Worm (Caenorhabditis elegans): ENCODE results near the gene C28D4.10.

Gene C28D4.10

DNA sequence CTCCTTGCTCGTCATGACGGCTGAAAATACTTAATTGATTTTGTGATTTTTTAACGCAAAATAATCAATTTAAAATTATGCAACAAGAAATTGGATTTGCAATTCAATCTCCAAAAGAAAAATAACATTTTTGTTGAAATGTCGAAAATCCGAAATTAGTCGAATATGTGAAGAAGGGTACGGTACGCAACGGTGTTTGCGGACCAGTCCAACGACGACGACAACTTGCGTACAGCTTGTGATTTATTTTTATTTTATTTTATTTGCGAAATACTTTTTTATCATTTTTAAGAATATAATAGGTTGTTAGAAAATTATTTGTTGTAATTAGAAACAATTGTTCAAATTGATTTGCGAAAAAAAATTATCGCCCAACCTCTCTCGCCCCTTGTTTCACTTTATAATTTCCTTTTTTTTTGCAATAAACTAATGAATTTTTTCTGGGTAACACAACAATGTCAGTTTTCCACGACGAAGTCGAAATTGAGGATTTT lies 31.5 kb upstream of the C28D4.10 start, which contains the start of the genes dcaf-1 and dph-3:
dcaf-1 (minus strand) TSS at position 20 of the 494 bp plus-strand sequence.
dph-3 (plus strand) TSS at position 444 of the 494 bp plus-strand sequence.
- TF ChIP-seq blmp-1 (tag; optimal IDR thresholded peaks at IDR 0.05) (no peak), lsy-2 (tag; optimal IDR thresholded peaks at IDR 0.05) (peak; percentile 97), mep-1 (tag; optimal IDR thresholded peaks at IDR 0.05) (peak; percentile 57)

DNA sequence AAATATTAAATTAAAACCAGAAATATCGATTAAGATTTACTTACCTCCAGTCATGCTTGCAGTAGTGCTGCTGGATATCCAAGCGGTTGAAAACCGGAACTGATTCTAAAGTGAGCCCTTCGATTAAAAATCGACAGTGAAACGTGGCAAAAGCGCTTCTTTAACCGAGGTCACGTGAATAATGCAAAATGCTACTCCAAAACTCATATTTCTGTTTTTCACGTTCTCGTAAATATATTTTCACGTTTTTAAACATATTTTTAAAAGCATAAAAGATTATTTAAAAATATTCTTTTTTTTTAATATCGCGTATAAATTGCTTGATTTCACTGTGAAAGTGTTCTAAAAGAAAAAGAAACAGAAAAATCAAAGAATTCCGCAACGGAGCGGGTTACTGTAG lies 29.1 kb upstream of the C28D4.10 start, which contains the start of gene ant-1.3:
ant-1.3 (minus strand) TSS at position 101 of the 400 bp plus-strand sequence.
- TF ChIP-seq sptf-1 (tag; optimal IDR thresholded peaks at IDR 0.05), result no peak
- TF ChIP-seq ceh-43 (GFP tag; optimal IDR thresholded peaks at IDR 0.05), result no peak
- no peak for TF ChIP-seq elt-3 (tag; optimal IDR thresholded peaks at IDR 0.05)
- no peak for TF ChIP-seq lsy-2 (tag; optimal IDR thresholded peaks at IDR 0.05)
- TF ChIP-seq snpc-4 (tag; optimal IDR thresholded peaks at IDR 0.05), result no peak
- TF ChIP-seq unc-39 (tag; optimal IDR thresholded peaks at IDR 0.05), result no peak
- TF ChIP-seq ztf-11 (tag; optimal IDR thresholded peaks at IDR 0.05), result no peak
- TF ChIP-seq hlh-1 (tag; optimal IDR thresholded peaks at IDR 0.05), result no peak
- no peak for TF ChIP-seq sem-2 (GFP tag; optimal IDR thresholded peaks at IDR 0.05)
- no peak for TF ChIP-seq bed-3 (GFP tag; optimal IDR thresholded peaks at IDR 0.05)
- TF ChIP-seq mep-1 (tag; optimal IDR thresholded peaks at IDR 0.05), result no peak
- TF ChIP-seq elt-1 (tag; optimal IDR thresholded peaks at IDR 0.05; ENCODE audit: borderline replicate concordance, insufficient read depth), result no peak
- TF ChIP-seq nhr-237 (tag; optimal IDR thresholded peaks at IDR 0.05), result no peak
- no peak for TF ChIP-seq pha-4 (tag; optimal IDR thresholded peaks at IDR 0.05)
- TF ChIP-seq ceh-39 (tag; optimal IDR thresholded peaks at IDR 0.05), result no peak
- TF ChIP-seq nhr-28 (tag; optimal IDR thresholded peaks at IDR 0.05), result no peak

DNA sequence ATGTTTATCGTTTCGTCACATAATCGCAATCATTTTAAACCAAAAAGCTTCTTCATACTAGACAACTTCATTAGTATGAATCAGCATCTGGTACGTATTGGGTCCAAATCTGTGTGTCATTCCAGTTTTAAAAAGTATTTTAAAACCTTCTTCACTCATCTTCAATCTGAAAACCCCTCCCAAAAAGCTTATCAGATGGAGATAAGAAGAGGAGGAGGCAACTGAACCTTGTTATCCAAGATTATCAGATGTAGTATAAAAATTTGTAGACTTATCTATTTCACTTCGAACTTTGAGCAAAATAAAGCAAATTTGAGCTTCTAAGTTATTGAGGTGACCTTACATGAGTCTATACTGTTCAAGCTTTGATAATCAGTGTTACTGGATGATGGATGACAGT lies 28.4 kb upstream of the C28D4.10 start, which contains the start of gene nhr-38:
nhr-38 (plus strand) TSS at position 301 of the 400 bp plus-strand sequence.
- no peak for TF ChIP-seq ces-1 (GFP tag; optimal IDR thresholded peaks at IDR 0.05)
- TF ChIP-seq tbx-8 (GFP tag; optimal IDR thresholded peaks at IDR 0.05), result no peak
- no peak for TF ChIP-seq ztf-11 (tag; optimal IDR thresholded peaks at IDR 0.05)
- no peak for TF ChIP-seq hlh-1 (tag; optimal IDR thresholded peaks at IDR 0.05)
- no peak for TF ChIP-seq lin-32 (GFP tag; optimal IDR thresholded peaks at IDR 0.05)
- no peak for TF ChIP-seq flh-1 (GFP tag; optimal IDR thresholded peaks at IDR 0.05)
- TF ChIP-seq unc-39 (tag; optimal IDR thresholded peaks at IDR 0.05), result no peak
- TF ChIP-seq snpc-4 (tag; optimal IDR thresholded peaks at IDR 0.05), result no peak
- no peak for TF ChIP-seq cnd-1 (tag; optimal IDR thresholded peaks at IDR 0.05)
- no peak for TF ChIP-seq ceh-43 (GFP tag; optimal IDR thresholded peaks at IDR 0.05)
- no peak for TF ChIP-seq blmp-1 (tag; optimal IDR thresholded peaks at IDR 0.05)
- TF ChIP-seq elt-1 (tag; optimal IDR thresholded peaks at IDR 0.05; ENCODE audit: borderline replicate concordance, insufficient read depth), result no peak

DNA sequence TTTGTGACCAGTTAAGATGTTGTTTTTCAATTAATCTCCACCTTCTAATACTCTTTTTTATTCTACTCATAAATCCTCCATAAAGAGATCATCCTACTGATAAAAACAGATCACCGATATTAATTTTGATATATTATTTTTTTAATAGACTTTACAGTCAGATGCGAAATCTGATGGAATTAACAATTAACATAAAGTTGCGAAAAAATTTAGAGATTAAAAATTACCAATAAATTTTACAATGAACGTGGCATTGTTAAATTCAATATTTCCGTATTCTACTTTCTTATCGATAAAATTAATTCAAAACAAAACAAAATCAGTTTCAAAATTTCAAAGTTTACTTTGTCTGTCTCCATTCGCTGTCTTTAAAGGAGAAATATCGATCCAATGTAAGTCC lies 25.5 kb upstream of the C28D4.10 start, which contains the start of gene K01H12.4:
K01H12.4 (plus strand) TSS at position 301 of the 400 bp plus-strand sequence.
- TF ChIP-seq cnd-1 (tag; optimal IDR thresholded peaks at IDR 0.05) (no peak), ham-2 (GFP tag; optimal IDR thresholded peaks at IDR 0.05) (no peak), elt-3 (tag; optimal IDR thresholded peaks at IDR 0.05) (no peak), lin-32 (GFP tag; optimal IDR thresholded peaks at IDR 0.05) (no peak), ceh-39 (tag; optimal IDR thresholded peaks at IDR 0.05) (no peak), ceh-83 (GFP tag; optimal IDR thresholded peaks at IDR 0.05) (no peak), nhr-28 (tag; optimal IDR thresholded peaks at IDR 0.05) (no peak), lin-13 (tag; optimal IDR thresholded peaks at IDR 0.05) (no peak), M03D4.4 (tag; optimal IDR thresholded peaks at IDR 0.05) (no peak), pha-4 (tag; optimal IDR thresholded peaks at IDR 0.05) (no peak), hlh-1 (tag; optimal IDR thresholded peaks at IDR 0.05) (no peak), unc-62 (GFP tag; optimal IDR thresholded peaks at IDR 0.05) (no peak), nhr-12 (tag; optimal IDR thresholded peaks at IDR 0.05) (no peak)

DNA sequence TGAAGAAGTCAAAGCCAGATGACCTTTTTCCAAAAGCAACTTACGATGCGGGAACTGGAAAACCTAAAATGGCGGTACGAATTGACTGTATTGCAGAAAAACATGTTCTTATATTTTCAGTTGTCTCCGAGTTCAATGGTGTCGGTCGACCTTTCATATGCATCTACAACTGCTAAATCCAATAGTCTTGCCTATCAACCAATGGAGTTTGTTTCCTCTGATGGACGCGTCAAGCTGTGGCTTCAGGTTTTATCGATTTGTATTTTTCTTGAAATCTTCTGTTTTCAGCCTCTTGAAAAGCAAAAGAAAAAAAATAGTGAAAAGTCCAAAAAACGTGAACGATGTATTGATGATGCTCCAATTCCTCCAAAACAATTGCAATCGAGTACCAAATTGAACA lies 24.0 kb upstream of the C28D4.10 start:
- TF ChIP-seq lin-13 (tag; optimal IDR thresholded peaks at IDR 0.05) (no peak), nhr-12 (tag; optimal IDR thresholded peaks at IDR 0.05) (no peak), nhr-2 (tag; optimal IDR thresholded peaks at IDR 0.05) (no peak), ham-2 (GFP tag; optimal IDR thresholded peaks at IDR 0.05) (no peak), ces-1 (GFP tag; optimal IDR thresholded peaks at IDR 0.05) (no peak), flh-1 (GFP tag; optimal IDR thresholded peaks at IDR 0.05) (no peak), snpc-4 (tag; optimal IDR thresholded peaks at IDR 0.05) (no peak), elt-1 (tag; optimal IDR thresholded peaks at IDR 0.05; ENCODE audit: borderline replicate concordance, insufficient read depth) (no peak), drap-1 (GFP tag; optimal IDR thresholded peaks at IDR 0.05) (no peak), lsy-2 (tag; optimal IDR thresholded peaks at IDR 0.05) (no peak), bed-3 (GFP tag; optimal IDR thresholded peaks at IDR 0.05) (no peak)
